Fruit fly (Drosophila melanogaster) whole organism, embryonic: ENCODE data around the gene Or22c.
A peak's percentile ranks its signal among the peaks of the same experiment; 100 is the strongest.

Experiments used
- Ada2b ChIP-seq: fragments of 200-800 bp; sonication (Bioruptor generic); IDR thresholded peaks from 2 replicates; pipeline ENCODE4 v1.3.6; 2022; ENCODE audit warnings: missing biosample characterization, missing genetic modification characterization
- CG1024 ChIP-seq: fragments of 200-800 bp; sonication (Bioruptor generic); IDR thresholded peaks from 2 replicates; pipeline ENCODE4 v1.3.6; 2022; ENCODE audit warnings: missing biosample characterization, missing genetic modification characterization
- CG12104 ChIP-seq: fragments of 200-800 bp; sonication (Bioruptor generic); optimal IDR thresholded peaks from 3 replicates; lab custom pipeline; 2016; ENCODE audit warnings: missing biosample characterization, missing genetic modification characterization
- CG13424 ChIP-seq: fragments of 200-800 bp; sonication (Bioruptor generic); optimal IDR thresholded peaks from 2 replicates; lab custom pipeline; 2019; ENCODE audit warnings: missing biosample characterization, mild to moderate bottlenecking, missing genetic modification characterization, moderate library complexity
- CG14710 ChIP-seq: fragments of 200-800 bp; sonication (Bioruptor generic); optimal IDR thresholded peaks from 3 replicates; lab custom pipeline; 2019; ENCODE audit warnings: missing biosample characterization, mild to moderate bottlenecking, missing genetic modification characterization, moderate library complexity
- CG17361 ChIP-seq: fragments of 200-800 bp; sonication (Bioruptor generic); IDR thresholded peaks from 3 replicates; pipeline ENCODE4 v1.3.6; 2022; ENCODE audit warnings: missing biosample characterization, missing genetic modification characterization
- CG1832 ChIP-seq: fragments of 200-800 bp; sonication (Bioruptor generic); optimal IDR thresholded peaks from 2 replicates; lab custom pipeline; 2017; ENCODE audit warnings: missing biosample characterization, mild to moderate bottlenecking, missing genetic modification characterization, inconsistent platforms
- CG18619 ChIP-seq: fragments of 200-800 bp; sonication (Bioruptor generic); optimal IDR thresholded peaks from 3 replicates; lab custom pipeline; 2017; ENCODE audit warnings: missing biosample characterization, mild to moderate bottlenecking, missing genetic modification characterization
- CG2120 ChIP-seq: fragments of 200-800 bp; sonication (Bioruptor generic); optimal IDR thresholded peaks from 3 replicates; lab custom pipeline; 2016; ENCODE audit warnings: missing biosample characterization, missing genetic modification characterization
- CG2712 ChIP-seq: fragments of 200-800 bp; optimal IDR thresholded peaks from 3 replicates; lab custom pipeline; 2019; ENCODE audit warnings: missing biosample characterization, mild to moderate bottlenecking, missing genetic modification characterization, moderate library complexity
- CG31388 ChIP-seq: fragments of 200-800 bp; sonication (Bioruptor generic); optimal IDR thresholded peaks from 2 replicates; lab custom pipeline; 2016; ENCODE audit warnings: missing biosample characterization, missing genetic modification characterization
- CG3163 ChIP-seq: fragments of 200-800 bp; sonication (Bioruptor generic); optimal IDR thresholded peaks from 3 replicates; lab custom pipeline; 2016; ENCODE audit warnings: missing biosample characterization, missing genetic modification characterization
- CG32532 ChIP-seq: fragments of 200-800 bp; sonication (Bioruptor generic); IDR thresholded peaks from 2 replicates; pipeline ENCODE4 v1.3.6; 2022; ENCODE audit warnings: missing biosample characterization, missing genetic modification characterization
- CG33213 ChIP-seq: fragments of 200-800 bp; sonication (Bioruptor generic); optimal IDR thresholded peaks from 3 replicates; lab custom pipeline; 2016; ENCODE audit warnings: missing biosample characterization, missing genetic modification characterization
- CG33557 ChIP-seq: fragments of 200-800 bp; sonication (Bioruptor generic); optimal IDR thresholded peaks from 2 replicates; lab custom pipeline; 2019; ENCODE audit warnings: missing biosample characterization, mild to moderate bottlenecking, missing genetic modification characterization, moderate library complexity
- CG34422 ChIP-seq: fragments of 200-800 bp; sonication (Bioruptor generic); IDR thresholded peaks from 3 replicates; pipeline ENCODE4 v1.3.6; 2022; ENCODE audit warnings: missing biosample characterization, missing genetic modification characterization
- CG4617 ChIP-seq: fragments of 200-800 bp; sonication (Bioruptor generic); optimal IDR thresholded peaks from 3 replicates; lab custom pipeline; 2016; ENCODE audit warnings: missing biosample characterization, missing genetic modification characterization, borderline replicate concordance
- CG6272 ChIP-seq: fragments of 200-800 bp; sonication (Bioruptor generic); IDR thresholded peaks from 2 replicates; pipeline ENCODE4 v1.3.6; 2022; ENCODE audit warnings: missing biosample characterization, missing genetic modification characterization
- CG6689 ChIP-seq: fragments of 200-800 bp; sonication (Bioruptor generic); IDR thresholded peaks from 2 replicates; pipeline ENCODE4 v1.3.6; 2022; ENCODE audit warnings: missing biosample characterization, missing genetic modification characterization
- CG6765 ChIP-seq: fragments of 200-800 bp; sonication (Bioruptor generic); optimal IDR thresholded peaks from 3 replicates; lab custom pipeline; 2017; ENCODE audit warnings: missing biosample characterization, mild to moderate bottlenecking, missing genetic modification characterization
- CG6854 ChIP-seq: fragments of 200-800 bp; sonication (Bioruptor generic); optimal IDR thresholded peaks from 3 replicates; lab custom pipeline; 2017; ENCODE audit warnings: missing biosample characterization, mild to moderate bottlenecking, missing genetic modification characterization
- CG7271 ChIP-seq: fragments of 200-800 bp; sonication (Bioruptor generic); optimal IDR thresholded peaks from 2 replicates; lab custom pipeline; 2018; ENCODE audit warnings: missing biosample characterization, mild to moderate bottlenecking, missing genetic modification characterization, moderate library complexity
- CG7556 ChIP-seq: fragments of 200-800 bp; sonication (Bioruptor generic); optimal IDR thresholded peaks from 2 replicates; lab custom pipeline; 2017; ENCODE audit warnings: missing biosample characterization, mild to moderate bottlenecking, missing genetic modification characterization
- CG7839 ChIP-seq: fragments of 200-800 bp; sonication (Bioruptor generic); optimal IDR thresholded peaks from 3 replicates; lab custom pipeline; 2018; ENCODE audit warnings: missing biosample characterization, mild to moderate bottlenecking, missing genetic modification characterization, moderate library complexity
- CG7928 ChIP-seq: fragments of 200-800 bp; sonication (Bioruptor generic); optimal IDR thresholded peaks from 2 replicates; lab custom pipeline; 2017; ENCODE audit warnings: missing biosample characterization, mild to moderate bottlenecking, missing genetic modification characterization
- CG8359 ChIP-seq: fragments of 200-800 bp; sonication (Bioruptor generic); optimal IDR thresholded peaks from 2 replicates; lab custom pipeline; 2017; ENCODE audit warnings: missing biosample characterization, mild to moderate bottlenecking, missing genetic modification characterization, borderline replicate concordance
- Chrac-16 ChIP-seq: fragments of 200-800 bp; sonication (Bioruptor generic); optimal IDR thresholded peaks from 3 replicates; lab custom pipeline; 2016; ENCODE audit warnings: missing biosample characterization, missing genetic modification characterization
- CkIIα-i1 ChIP-seq: fragments of 200-800 bp; sonication (Bioruptor generic); IDR thresholded peaks from 2 replicates; pipeline ENCODE4 v1.3.6; 2022; ENCODE audit warnings: missing biosample characterization, missing genetic modification characterization
- Dbx ChIP-seq: fragments of 200-800 bp; sonication (Bioruptor generic); IDR thresholded peaks from 3 replicates; pipeline ENCODE4 v1.3.6; 2022; ENCODE audit warnings: missing biosample characterization, missing genetic modification characterization
- H2.0 ChIP-seq: fragments of 200-800 bp; sonication (Bioruptor generic); IDR thresholded peaks from 2 replicates; pipeline ENCODE4 v1.3.6; 2022; ENCODE audit warnings: missing biosample characterization, missing genetic modification characterization
- HLH3B ChIP-seq: fragments of 200-800 bp; sonication (Bioruptor generic); IDR thresholded peaks from 2 replicates; pipeline ENCODE4 v1.3.6; 2022; ENCODE audit warnings: missing biosample characterization, missing genetic modification characterization
- Hr78 ChIP-seq, 2 experiments: fragments of 200-800 bp in 1 of 2; fragments of >200 bp in 1 of 2; sonication (Bioruptor generic) in 1 of 2; optimal IDR thresholded peaks; 2 replicates each; lab custom pipeline; 2017 to 2019; ENCODE audit warnings: missing biosample characterization in 2 of 2, missing genetic modification characterization in 2 of 2, mild to moderate bottlenecking in 1 of 2, moderate library complexity in 1 of 2
- Hsf ChIP-seq: fragments of 200-800 bp; sonication (Bioruptor generic); optimal IDR thresholded peaks from 3 replicates; lab custom pipeline; 2016; ENCODE audit warnings: missing biosample characterization, missing genetic modification characterization
- Lhr ChIP-seq: fragments of 200-800 bp; sonication (Bioruptor generic); optimal IDR thresholded peaks from 3 replicates; lab custom pipeline; 2017; ENCODE audit warnings: mild to moderate bottlenecking, missing biosample characterization, missing genetic modification reagents, missing genetic modification characterization
- Nf-YB ChIP-seq: fragments of 200-800 bp; sonication (Bioruptor generic); optimal IDR thresholded peaks from 3 replicates; lab custom pipeline; 2019; ENCODE audit warnings: missing biosample characterization, mild to moderate bottlenecking, missing genetic modification characterization, moderate library complexity
- Ptx1 ChIP-seq: fragments of 200-800 bp; sonication (Bioruptor generic); IDR thresholded peaks from 2 replicates; pipeline ENCODE4 v1.3.6; 2022; ENCODE audit warnings: missing biosample characterization, missing genetic modification characterization
- aop ChIP-seq: fragments of 200-800 bp; sonication (Bioruptor generic); IDR thresholded peaks from 2 replicates; pipeline ENCODE4 v1.3.6; 2022; ENCODE audit warnings: missing biosample characterization, missing genetic modification characterization
- ara ChIP-seq: fragments of 200-800 bp; sonication (Bioruptor generic); IDR thresholded peaks from 2 replicates; pipeline ENCODE4 v1.3.6; 2022; ENCODE audit warnings: missing biosample characterization, missing genetic modification characterization
- gcm ChIP-seq: fragments of 200-800 bp; sonication (Bioruptor generic); optimal IDR thresholded peaks from 2 replicates; lab custom pipeline; 2019; ENCODE audit warnings: missing biosample characterization, mild to moderate bottlenecking, missing genetic modification characterization, moderate library complexity
- ham ChIP-seq: fragments of 200-800 bp; sonication (Bioruptor generic); IDR thresholded peaks from 2 replicates; pipeline ENCODE4 v1.3.6; 2022; ENCODE audit warnings: missing biosample characterization, missing genetic modification characterization
- hb ChIP-seq: fragments of 200-800 bp; sonication (Bioruptor generic); IDR thresholded peaks from 3 replicates; pipeline ENCODE4 v1.3.6; 2022; ENCODE audit warnings: missing biosample characterization, missing genetic modification characterization; ENCODE audit not compliant: partially characterized antibody
- lbe ChIP-seq: fragments of 200-800 bp; sonication (Bioruptor generic); optimal IDR thresholded peaks from 2 replicates; lab custom pipeline; 2016; ENCODE audit warnings: missing biosample characterization, mild to moderate bottlenecking, missing genetic modification characterization
- lmd ChIP-seq: fragments of 200-800 bp; sonication (Bioruptor generic); IDR thresholded peaks from 2 replicates; pipeline ENCODE4 v1.3.6; 2022; ENCODE audit warnings: missing biosample characterization, missing genetic modification characterization
- peb ChIP-seq: fragments of 200-800 bp; sonication (Bioruptor generic); IDR thresholded peaks from 2 replicates; pipeline ENCODE4 v1.3.6; 2022; ENCODE audit warnings: missing biosample characterization, missing genetic modification characterization
- row ChIP-seq: fragments of 200-800 bp; sonication (Bioruptor generic); IDR thresholded peaks from 3 replicates; pipeline ENCODE4 v1.3.6; 2022; ENCODE audit warnings: missing biosample characterization, missing genetic modification characterization
- run ChIP-seq: fragments of 200-800 bp; sonication (Bioruptor generic); optimal IDR thresholded peaks from 3 replicates; lab custom pipeline; 2018; ENCODE audit warnings: missing biosample characterization, mild to moderate bottlenecking, missing genetic modification characterization
- shn ChIP-seq: fragments of 200-800 bp; sonication (Bioruptor generic); optimal IDR thresholded peaks from 3 replicates; lab custom pipeline; 2016; ENCODE audit warnings: missing biosample characterization, missing genetic modification characterization
- slp2 ChIP-seq: fragments of 200-800 bp; sonication (Bioruptor generic); optimal IDR thresholded peaks from 2 replicates; lab custom pipeline; 2016; ENCODE audit warnings: missing biosample characterization, missing genetic modification characterization
- sug ChIP-seq: fragments of 200-800 bp; optimal IDR thresholded peaks from 2 replicates; lab custom pipeline; 2019; ENCODE audit warnings: missing biosample characterization, mild to moderate bottlenecking, missing genetic modification characterization, moderate library complexity
- tio ChIP-seq: fragments of 200-800 bp; sonication (Bioruptor generic); optimal IDR thresholded peaks from 2 replicates; lab custom pipeline; 2017; ENCODE audit warnings: missing biosample characterization, missing genetic modification characterization, inconsistent platforms
- tna ChIP-seq: fragments of 200-800 bp; sonication (Bioruptor generic); IDR thresholded peaks from 2 replicates; pipeline ENCODE4 v1.3.6; 2022; ENCODE audit warnings: missing biosample characterization, missing genetic modification characterization; ENCODE audit not compliant: partially characterized antibody
- zf30C ChIP-seq: fragments of 200-800 bp; sonication (Bioruptor generic); optimal IDR thresholded peaks from 3 replicates; lab custom pipeline; 2018; ENCODE audit warnings: missing biosample characterization, mild to moderate bottlenecking, missing genetic modification characterization

The Or22c gene

dm6 chr2L:2032076-2032475 lies 22.3 kb upstream of the Or22c start (continued):
- TF ChIP-seq H2.0 (no peak), slp2 (GFP tag; lab: Kevin White, UChicago) (no peak), peb (GFP tag; lab: Robert Waterston, UW) (no peak), CG6765 (GFP tag; lab: Kevin White, UChicago) (no peak), CG7556 (GFP tag; lab: Kevin White, UChicago) (no peak), CG6272 (GFP tag; lab: Robert Waterston, UW) (no peak), Hsf (GFP tag; lab: Kevin White, UChicago) (peak; percentile 9), CG4617 (GFP tag; lab: Kevin White, UChicago) (no peak), tna (GFP tag; lab: Robert Waterston, UW) (no peak), HLH3B (no peak), CG3163 (no peak), CG6689 (GFP tag; lab: Robert Waterston, UW) (no peak), CG34422 (no peak), Hr78 (GFP tag; optimal IDR thresholded peaks at IDR 0.05; lab: Kevin White, UChicago) (peak in 1 of 2 experiments; percentile 16), hb (GFP tag; lab: Robert Waterston, UW) (no peak), CG7928 (GFP tag; lab: Kevin White, UChicago) (no peak), CG7271 (tag; lab: Kevin White, UChicago) (no peak), Dbx (GFP tag; lab: Robert Waterston, UW) (no peak), lbe (GFP tag; lab: Kevin White, UChicago) (no peak), ara (GFP tag; lab: Robert Waterston, UW) (no peak), zf30C (no peak), lmd (GFP tag; lab: Robert Waterston, UW) (peak; percentile 29; the same call in 1 of the 2 replicates), Ada2b (GFP tag; lab: Robert Waterston, UW) (no peak), CG2712 (tag; lab: Kevin White, UChicago) (peak; percentile 61), run (tag; lab: Kevin White, UChicago) (no peak), CkIIα-i1 (no peak), Ptx1 (0 out of 2 replicates have a peak, but pooled peaks have one; percentile 23), CG12104 (no peak), CG33213 (GFP tag; lab: Kevin White, UChicago) (no peak), CG17361 (GFP tag; lab: Robert Waterston, UW) (peak; percentile 51; the same call in 2 of the 3 replicates), row (GFP tag; lab: Robert Waterston, UW) (peak; percentile 48; the same call in 2 of the 3 replicates), CG1832 (no peak), CG33557 (GFP tag; lab: Kevin White, UChicago) (no peak), CG32532 (GFP tag; lab: Robert Waterston, UW) (no peak), shn (no peak), CG7839 (tag; lab: Kevin White, UChicago) (peak; percentile 36), CG14710 (tag; lab: Kevin White, UChicago) (peak; percentile 34), ham (GFP tag; lab: Robert Waterston, UW) (no peak), Lhr (GFP tag; lab: Kevin White, UChicago) (no peak), CG6854 (no peak), Nf-YB (no peak), aop (no peak), CG18619 (GFP tag; lab: Kevin White, UChicago) (no peak), CG8359 (GFP tag; lab: Kevin White, UChicago) (no peak), CG1024 (GFP tag; lab: Robert Waterston, UW) (no peak), CG13424 (tag; lab: Kevin White, UChicago) (peak; percentile 28), CG31388 (GFP tag; lab: Kevin White, UChicago) (no peak), tio (GFP tag; lab: Kevin White, UChicago) (peak; percentile 29), gcm (GFP tag; lab: Kevin White, UChicago) (no peak), Chrac-16 (GFP tag; lab: Kevin White, UChicago) (no peak), sug (tag; lab: Kevin White, UChicago) (no peak), CG2120 (GFP tag; lab: Kevin White, UChicago) (no peak)
